Worm (Caenorhabditis elegans) whole organism, L1 larva: ENCODE measurements around the gene F43C11.6.

Experiments
- egl-27 ChIP-seq, 2 experiments: fragments of 150-350 bp in 1 of 2; sonication (generic microtip); optimal IDR thresholded peaks; 3 replicates each; lab custom pipeline; 2017 to 2018; ENCODE audit warnings: missing biosample characterization in 2 of 2, missing genetic modification characterization in 2 of 2, missing genetic modification reagents in 2 of 2
- nhr-77 ChIP-seq: fragments of 150-350 bp; optimal IDR thresholded peaks from 2 replicates; lab custom pipeline; 2014; ENCODE audit warnings: missing biosample characterization, missing genetic modification characterization

ce11 chrII:2342004-2342479 lies at the start of gene F43C11.6:
- TF ChIP-seq egl-27 (tag; optimal IDR thresholded peaks at IDR 0.05; lab: Kevin White, UChicago) (no peak), nhr-77 (tag; lab: Kevin White, UChicago) (no peak)
